Fruit fly (Drosophila melanogaster): ENCODE results near the gene CG7488.

dm6 chr3R:12982982-12983633, 12.3 kb upstream of the CG7488 start:
- TF ChIP-seq Hr38 (GFP tag; optimal IDR thresholded peaks at IDR 0.05), result no peak
- no peak for TF ChIP-seq fd85E (GFP tag; optimal IDR thresholded peaks at IDR 0.05)
- no peak for TF ChIP-seq Eip93F (GFP tag; optimal IDR thresholded peaks at IDR 0.05)
- TF ChIP-seq CG6163 (GFP tag; IDR thresholded peaks at IDR 0.05), result no peak
- no peak for TF ChIP-seq CG16779 (tag; optimal IDR thresholded peaks at IDR 0.05)
- no peak for TF ChIP-seq CG6854 (GFP tag; optimal IDR thresholded peaks at IDR 0.05)
- TF ChIP-seq pdm3 (GFP tag; optimal IDR thresholded peaks at IDR 0.05), result no peak

Data from whole organism, prepupa.